Worm (Caenorhabditis elegans) whole organism, early embryonic: ENCODE measurements around the gene C14H10.3.

ENCODE experiments used
- B0310.2 ChIP-seq: sonication (generic microtip); optimal IDR thresholded peaks from 2 replicates; lab custom pipeline; 2016; ENCODE audit warnings: mild to moderate bottlenecking, missing genetic modification characterization, missing compliant biosample characterization
- F13C5.2 ChIP-seq: sonication (generic microtip); optimal IDR thresholded peaks from 2 replicates; lab custom pipeline; 2017; ENCODE audit warnings: mild to moderate bottlenecking, missing genetic modification characterization, inconsistent platforms, missing compliant biosample characterization
- aly-1 ChIP-seq: sonication (generic microtip); optimal IDR thresholded peaks from 2 replicates; lab custom pipeline; 2016; ENCODE audit warnings: missing genetic modification characterization, missing compliant biosample characterization
- ama-1 ChIP-seq: fragments of 150-350 bp; optimal IDR thresholded peaks from 2 replicates; lab custom pipeline; 2014
- ceh-13 ChIP-seq: fragments of 200-800 bp; sonication (Bioruptor generic); optimal IDR thresholded peaks from 2 replicates; lab custom pipeline; 2018; ENCODE audit warnings: mild to moderate bottlenecking, missing genetic modification characterization, missing compliant biosample characterization
- ceh-36 ChIP-seq: sonication (generic microtip); optimal IDR thresholded peaks from 2 replicates; lab custom pipeline; 2016; ENCODE audit warnings: missing genetic modification characterization, inconsistent platforms, missing compliant biosample characterization
- ets-7 ChIP-seq: sonication (generic microtip); optimal IDR thresholded peaks from 2 replicates; lab custom pipeline; 2016; ENCODE audit warnings: missing genotype, missing genetic modification characterization, missing compliant biosample characterization
- flt-1 ChIP-seq: fragments of 200-800 bp; sonication (Bioruptor generic); IDR thresholded peaks from 2 replicates; pipeline ENCODE4 v1.3.6; 2022; ENCODE audit warnings: missing genetic modification characterization, missing compliant biosample characterization
- hmbx-1 ChIP-seq: sonication (generic microtip); optimal IDR thresholded peaks from 2 replicates; lab custom pipeline; 2016; ENCODE audit warnings: mild to moderate bottlenecking, missing genetic modification characterization, missing compliant biosample characterization
- hmg-4 ChIP-seq: fragments of 200-800 bp; sonication (Bioruptor generic); optimal IDR thresholded peaks from 2 replicates; lab custom pipeline; 2018; ENCODE audit warnings: mild to moderate bottlenecking, missing genetic modification characterization, missing compliant biosample characterization
- hnd-1 ChIP-seq: sonication (generic microtip); optimal IDR thresholded peaks from 2 replicates; lab custom pipeline; 2016; ENCODE audit warnings: missing genetic modification characterization, missing compliant biosample characterization
- pes-1 ChIP-seq: fragments of 200-800 bp; sonication (Bioruptor generic); IDR thresholded peaks from 2 replicates; pipeline ENCODE4 v1.3.6; 2022; ENCODE audit warnings: missing genetic modification reagents, missing genetic modification characterization, missing compliant biosample characterization
- scrt-1 ChIP-seq: fragments of 200-800 bp; sonication (Bioruptor generic); IDR thresholded peaks from 2 replicates; pipeline ENCODE4 v1.3.6; 2022; ENCODE audit warnings: missing genetic modification characterization, missing compliant biosample characterization
- sea-1 ChIP-seq: fragments of 200-800 bp; sonication (Bioruptor generic); conservative IDR thresholded peaks from 2 replicates; pipeline ENCODE4 v1.3.6; 2022; ENCODE audit warnings: missing genetic modification characterization, missing compliant biosample characterization
- tbx-11 ChIP-seq: fragments of 200-800 bp; sonication (Bioruptor generic); IDR thresholded peaks from 2 replicates; pipeline ENCODE4 v1.3.6; 2022; ENCODE audit warnings: missing genetic modification characterization, missing compliant biosample characterization
- tbx-37 ChIP-seq: fragments of 200-800 bp; sonication (Bioruptor generic); conservative IDR thresholded peaks from 2 replicates; pipeline ENCODE4 v1.3.6; 2022; ENCODE audit warnings: missing genetic modification reagents, missing genetic modification characterization, missing compliant biosample characterization
- tra-4 ChIP-seq: sonication (generic microtip); optimal IDR thresholded peaks from 2 replicates; lab custom pipeline; 2017; ENCODE audit warnings: missing genetic modification characterization, missing compliant biosample characterization

C14H10.3 gene

DNA sequence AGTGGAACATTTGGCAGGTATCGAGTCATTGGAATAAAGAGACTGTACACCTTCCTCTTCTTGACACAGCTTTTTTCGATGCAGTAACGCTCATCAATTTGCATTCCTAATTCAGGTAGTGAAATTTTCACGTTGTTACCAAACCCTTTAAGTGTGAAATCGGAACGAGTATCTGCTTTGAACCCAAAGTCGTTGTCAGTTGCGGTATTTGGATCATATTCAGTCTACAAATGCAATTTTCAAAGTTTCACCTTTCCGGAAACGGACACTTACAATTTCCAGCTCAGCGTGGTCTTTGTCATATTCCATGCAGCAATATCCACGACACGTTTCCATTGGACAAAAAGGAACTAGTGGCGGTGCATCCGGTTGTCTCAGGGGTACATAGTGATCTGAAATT lies 45.3 kb downstream of the C14H10.3 start:
- no peak for TF ChIP-seq tbx-11 (GFP tag; lab: Robert Waterston, UW)
- no peak for TF ChIP-seq hmbx-1 (tag; lab: Kevin White, UChicago)
- no peak for TF ChIP-seq B0310.2 (tag; lab: Kevin White, UChicago)
- no peak for TF ChIP-seq ama-1 (lab: Kevin White, UChicago)
- TF ChIP-seq ceh-36 (tag; lab: Kevin White, UChicago), result no peak
- TF ChIP-seq ceh-13 (GFP tag; lab: Kevin White, UChicago), result no peak
- TF ChIP-seq sea-1 (GFP tag; lab: Robert Waterston, UW), result no peak
- TF ChIP-seq tra-4 (tag; lab: Kevin White, UChicago), result no peak
- no peak for TF ChIP-seq aly-1 (tag; lab: Kevin White, UChicago)
- TF ChIP-seq hmg-4 (GFP tag; lab: Kevin White, UChicago), result no peak
- no peak for TF ChIP-seq ets-7
- TF ChIP-seq flt-1, result no peak
- no peak for TF ChIP-seq hnd-1 (tag; lab: Kevin White, UChicago)

- TF ChIP-seq ceh-13 (GFP tag; lab: Kevin White, UChicago) (no peak), tra-4 (tag; lab: Kevin White, UChicago) (no peak), ets-7 (no peak), tbx-37 (GFP tag; lab: Robert Waterston, UW) (no peak), F13C5.2 (tag; lab: Kevin White, UChicago) (no peak), tbx-11 (GFP tag; lab: Robert Waterston, UW) (no peak), sea-1 (GFP tag; lab: Robert Waterston, UW) (no peak), scrt-1 (no peak), aly-1 (tag; lab: Kevin White, UChicago) (no peak)
These were observed 51.6 kb downstream of the C14H10.3 start, which contains the start of gene ncs-4 for ce11 chrX:10176295-10176694. Gene ncs-4, plus strand, starts transcription at chrX:10176521.

- TF ChIP-seq pes-1, result no peak
- TF ChIP-seq B0310.2 (tag; lab: Kevin White, UChicago), result no peak
These were observed 53.3 kb downstream of the C14H10.3 start, which contains the start of gene C07A4.3 for ce11 chrX:10174683-10175082. Gene C07A4.3, plus strand, starts transcription at chrX:10174983.

DNA sequence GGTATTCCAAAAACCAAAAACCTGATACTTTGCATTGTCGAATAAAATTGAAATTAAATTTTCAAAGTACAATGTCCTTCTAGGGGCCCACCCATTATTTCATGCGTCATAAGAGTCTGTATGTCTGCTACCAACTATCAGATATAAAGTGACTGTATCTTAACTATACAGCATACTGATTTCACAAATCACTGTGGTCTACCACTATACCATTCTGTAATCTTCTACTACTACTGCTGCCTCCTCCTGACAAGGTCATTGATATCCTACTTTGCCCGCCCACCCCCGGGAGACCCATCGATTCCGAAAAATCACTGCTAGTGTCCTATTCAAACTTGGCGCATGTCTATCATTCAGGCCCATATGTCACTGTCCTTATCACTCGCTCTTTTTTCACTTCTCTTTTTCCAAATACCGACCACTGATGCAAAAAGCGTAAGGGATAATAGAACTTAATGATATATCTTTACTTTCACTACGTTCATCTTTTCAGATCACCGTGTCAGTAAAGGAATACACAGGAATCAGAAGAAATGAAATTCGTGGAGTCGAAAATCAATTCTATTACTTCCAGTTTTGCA lies 55.8 kb downstream of the C14H10.3 start, which contains the start of gene C07A4.2:
Gene C07A4.2 (plus strand): TSS at position 195 of the 581 bp plus-strand sequence.
- TF ChIP-seq tbx-37 (GFP tag; lab: Robert Waterston, UW) (no peak), ceh-13 (GFP tag; lab: Kevin White, UChicago) (no peak), hnd-1 (tag; lab: Kevin White, UChicago) (no peak), flt-1 (no peak), hmg-4 (GFP tag; lab: Kevin White, UChicago) (no peak), ets-7 (no peak), sea-1 (GFP tag; lab: Robert Waterston, UW) (no peak), ama-1 (lab: Kevin White, UChicago) (no peak), F13C5.2 (tag; lab: Kevin White, UChicago) (no peak), pes-1 (no peak)
